Fruit fly (Drosophila melanogaster) whole organism, embryonic: ENCODE measurements around the gene alphaTub84B.

Experiments used
- Bteb2 ChIP-seq: fragments of 200-800 bp; sonication (Bioruptor generic); optimal IDR thresholded peaks from 2 replicates; lab custom pipeline; 2016; ENCODE audit warnings: missing biosample characterization, missing genetic modification characterization
- CG10979 ChIP-seq: fragments of 200-800 bp; sonication (Bioruptor generic); optimal IDR thresholded peaks from 2 replicates; lab custom pipeline; 2018; ENCODE audit warnings: missing biosample characterization, mild to moderate bottlenecking, missing genetic modification characterization, moderate library complexity
- CG15011 ChIP-seq: fragments of 200-800 bp; sonication (Bioruptor generic); optimal IDR thresholded peaks from 3 replicates; lab custom pipeline; 2018; ENCODE audit warnings: missing biosample characterization, mild to moderate bottlenecking, missing genetic modification characterization
- CG16815 ChIP-seq: fragments of 200-800 bp; sonication (Bioruptor generic); optimal IDR thresholded peaks from 3 replicates; lab custom pipeline; 2017; ENCODE audit warnings: missing biosample characterization, mild to moderate bottlenecking, missing genetic modification characterization
- CG17328 ChIP-seq: fragments of 200-800 bp; sonication (Bioruptor generic); IDR thresholded peaks from 2 replicates; pipeline ENCODE4 v1.3.6; 2022; ENCODE audit warnings: missing biosample characterization, missing genetic modification characterization
- CG17829 ChIP-seq: fragments of 200-800 bp; optimal IDR thresholded peaks from 2 replicates; lab custom pipeline; 2019; ENCODE audit warnings: missing biosample characterization, mild to moderate bottlenecking, missing genetic modification characterization, moderate library complexity
- CG17912 ChIP-seq: fragments of 200-800 bp; sonication (Bioruptor generic); optimal IDR thresholded peaks from 2 replicates; lab custom pipeline; 2018; ENCODE audit warnings: missing biosample characterization, mild to moderate bottlenecking, missing genetic modification characterization
- CG1832 ChIP-seq: fragments of 200-800 bp; sonication (Bioruptor generic); optimal IDR thresholded peaks from 2 replicates; lab custom pipeline; 2017; ENCODE audit warnings: missing biosample characterization, mild to moderate bottlenecking, missing genetic modification characterization, inconsistent platforms
- CG2199 ChIP-seq: fragments of 200-800 bp; sonication (Bioruptor generic); IDR thresholded peaks from 3 replicates; pipeline ENCODE4 v1.3.6; 2022; ENCODE audit warnings: missing biosample characterization, missing genetic modification characterization
- CG31365 ChIP-seq: fragments of 200-800 bp; sonication (Bioruptor generic); optimal IDR thresholded peaks from 2 replicates; lab custom pipeline; 2018; ENCODE audit warnings: missing biosample characterization, mild to moderate bottlenecking, missing genetic modification characterization
- CG32532 ChIP-seq: fragments of 200-800 bp; sonication (Bioruptor generic); IDR thresholded peaks from 2 replicates; pipeline ENCODE4 v1.3.6; 2022; ENCODE audit warnings: missing biosample characterization, missing genetic modification characterization
- CG3281 ChIP-seq: fragments of 200-800 bp; sonication (Bioruptor generic); optimal IDR thresholded peaks from 3 replicates; lab custom pipeline; 2017; ENCODE audit warnings: missing biosample characterization, mild to moderate bottlenecking, missing genetic modification characterization
- CG4707 ChIP-seq: fragments of 200-800 bp; sonication (Bioruptor generic); optimal IDR thresholded peaks from 2 replicates; lab custom pipeline; 2018; ENCODE audit warnings: missing biosample characterization, mild to moderate bottlenecking, missing genetic modification characterization, moderate library complexity
- CG7928 ChIP-seq: fragments of 200-800 bp; sonication (Bioruptor generic); optimal IDR thresholded peaks from 2 replicates; lab custom pipeline; 2017; ENCODE audit warnings: missing biosample characterization, mild to moderate bottlenecking, missing genetic modification characterization
- CG8388 ChIP-seq: fragments of 200-800 bp; sonication (Bioruptor generic); optimal IDR thresholded peaks from 2 replicates; lab custom pipeline; 2019; ENCODE audit warnings: missing biosample characterization, mild to moderate bottlenecking, missing genetic modification characterization, moderate library complexity
- CG9876 ChIP-seq: fragments of 200-800 bp; sonication (Bioruptor generic); optimal IDR thresholded peaks from 2 replicates; lab custom pipeline; 2016; ENCODE audit warnings: missing biosample characterization, missing genetic modification characterization
- Camta ChIP-seq: fragments of 200-800 bp; sonication (Bioruptor generic); optimal IDR thresholded peaks from 2 replicates; lab custom pipeline; 2016; ENCODE audit warnings: missing biosample characterization, missing genetic modification characterization
- Doc2 ChIP-seq: fragments of 200-800 bp; sonication (Bioruptor generic); IDR thresholded peaks from 2 replicates; pipeline ENCODE4 v1.3.6; 2022; ENCODE audit warnings: missing biosample characterization, missing genetic modification characterization
- ERR ChIP-seq: fragments of 200-800 bp; sonication (Bioruptor generic); optimal IDR thresholded peaks from 2 replicates; lab custom pipeline; 2016; ENCODE audit warnings: missing biosample characterization, missing genetic modification characterization
- Eip74EF ChIP-seq, 2 experiments: fragments of 200-800 bp in 1 of 2; fragments of >200 bp in 1 of 2; sonication (Bioruptor generic) in 1 of 2; optimal IDR thresholded peaks; 2 replicates each; lab custom pipeline; 2017 to 2019; ENCODE audit warnings: missing biosample characterization in 2 of 2, missing genetic modification characterization in 2 of 2, mild to moderate bottlenecking in 1 of 2, moderate library complexity in 1 of 2
- GATAe ChIP-seq: fragments of 200-800 bp; sonication (Bioruptor generic); conservative IDR thresholded peaks from 2 replicates; pipeline ENCODE4 v1.3.6; 2022; ENCODE audit warnings: missing biosample characterization, missing genetic modification characterization
- HmgZ ChIP-seq: fragments of 200-800 bp; sonication (Bioruptor generic); optimal IDR thresholded peaks from 2 replicates; lab custom pipeline; 2018; ENCODE audit warnings: missing biosample characterization, mild to moderate bottlenecking, missing genetic modification characterization
- Hr3 ChIP-seq: fragments of 200-800 bp; sonication (Bioruptor generic); optimal IDR thresholded peaks from 3 replicates; lab custom pipeline; 2016; ENCODE audit warnings: missing biosample characterization, missing genetic modification characterization
- Med ChIP-seq: fragments of 200-800 bp; sonication (Bioruptor generic); peaks from one replicate; lab custom pipeline; 2016; ENCODE audit warnings: missing biosample characterization, missing genetic modification characterization, mild to moderate bottlenecking, inconsistent platforms, moderate library complexity
- NC2α ChIP-seq: fragments of 200-800 bp; sonication (Bioruptor generic); optimal IDR thresholded peaks from 2 replicates; lab custom pipeline; 2016; ENCODE audit warnings: missing biosample characterization, missing genetic modification characterization
- Neu2 ChIP-seq: fragments of 200-800 bp; sonication (Bioruptor generic); optimal IDR thresholded peaks from 3 replicates; lab custom pipeline; 2016; ENCODE audit warnings: missing biosample characterization, missing genetic modification characterization, borderline replicate concordance
- PHDP ChIP-seq: fragments of 200-800 bp; sonication (Bioruptor generic); optimal IDR thresholded peaks from 3 replicates; lab custom pipeline; 2018; ENCODE audit warnings: missing biosample characterization, mild to moderate bottlenecking, missing genetic modification characterization, moderate library complexity
- Sox100B ChIP-seq: fragments of 200-800 bp; sonication (Bioruptor generic); optimal IDR thresholded peaks from 3 replicates; lab custom pipeline; 2018; ENCODE audit warnings: missing biosample characterization, mild to moderate bottlenecking, missing genetic modification characterization
- Sox102F ChIP-seq: fragments of 200-800 bp; sonication (Bioruptor generic); optimal IDR thresholded peaks from 2 replicates; lab custom pipeline; 2018; ENCODE audit warnings: missing biosample characterization, mild to moderate bottlenecking, missing genetic modification characterization, moderate library complexity
- TFAM ChIP-seq: fragments of 200-800 bp; sonication (Bioruptor generic); optimal IDR thresholded peaks from 2 replicates; lab custom pipeline; 2017; ENCODE audit warnings: missing biosample characterization, missing genetic modification characterization, inconsistent platforms
- cad ChIP-seq: fragments of >200 bp; optimal IDR thresholded peaks from 2 replicates; lab custom pipeline; 2017; ENCODE audit warnings: missing biosample characterization, missing genetic modification characterization
- crp ChIP-seq, 2 experiments: fragments of 200-800 bp; sonication (Bioruptor generic); optimal IDR thresholded peaks; 2 replicates in 1 of 2; 3 replicates in 1 of 2; lab custom pipeline; 2017; ENCODE audit warnings: missing biosample characterization in 2 of 2, missing genetic modification characterization in 2 of 2, mild to moderate bottlenecking in 1 of 2, moderate library complexity in 1 of 2
- dimm ChIP-seq: fragments of 200-800 bp; sonication (Bioruptor generic); IDR thresholded peaks from 2 replicates; pipeline ENCODE4 v1.3.6; 2022; ENCODE audit warnings: missing biosample characterization, missing genetic modification characterization
- fru ChIP-seq: fragments of >200 bp; optimal IDR thresholded peaks from 2 replicates; lab custom pipeline; 2017
- gt ChIP-seq: fragments of 200-800 bp; sonication (Bioruptor generic); IDR thresholded peaks from 2 replicates; pipeline ENCODE4 v1.3.6; 2022; ENCODE audit warnings: missing biosample characterization, missing genetic modification characterization
- ham ChIP-seq: fragments of 200-800 bp; sonication (Bioruptor generic); IDR thresholded peaks from 2 replicates; pipeline ENCODE4 v1.3.6; 2022; ENCODE audit warnings: missing biosample characterization, missing genetic modification characterization
- kni ChIP-seq: fragments of 200-800 bp; sonication (Bioruptor generic); optimal IDR thresholded peaks from 3 replicates; lab custom pipeline; 2017; ENCODE audit warnings: mild to moderate bottlenecking, missing biosample characterization, missing genetic modification reagents, missing genetic modification characterization
- lmd ChIP-seq: fragments of 200-800 bp; sonication (Bioruptor generic); IDR thresholded peaks from 2 replicates; pipeline ENCODE4 v1.3.6; 2022; ENCODE audit warnings: missing biosample characterization, missing genetic modification characterization
- nom ChIP-seq: fragments of 200-800 bp; sonication (Bioruptor generic); optimal IDR thresholded peaks from 2 replicates; lab custom pipeline; 2017; ENCODE audit warnings: missing biosample characterization, missing genetic modification characterization, mild to moderate bottlenecking, moderate library complexity, missing genetic modification reagents
- odd ChIP-seq: fragments of 200-800 bp; sonication (Bioruptor generic); optimal IDR thresholded peaks from 2 replicates; lab custom pipeline; 2017; ENCODE audit warnings: missing biosample characterization, mild to moderate bottlenecking, missing genetic modification characterization
- phol ChIP-seq: fragments of 200-800 bp; sonication (Bioruptor generic); optimal IDR thresholded peaks from 3 replicates; lab custom pipeline; 2018; ENCODE audit warnings: missing biosample characterization, mild to moderate bottlenecking, missing genetic modification characterization, moderate library complexity
- sisA ChIP-seq: fragments of 200-800 bp; sonication (Bioruptor generic); IDR thresholded peaks from 2 replicates; pipeline ENCODE4 v1.3.6; 2022; ENCODE audit warnings: missing biosample characterization, missing genetic modification characterization
- sob ChIP-seq: fragments of 200-800 bp; sonication (Bioruptor generic); IDR thresholded peaks from 2 replicates; pipeline ENCODE4 v1.3.6; 2022; ENCODE audit warnings: missing biosample characterization, missing genetic modification characterization
- stwl ChIP-seq: fragments of 200-800 bp; sonication (Bioruptor generic); optimal IDR thresholded peaks from 3 replicates; lab custom pipeline; 2018; ENCODE audit warnings: missing biosample characterization, mild to moderate bottlenecking, missing genetic modification characterization, moderate library complexity
- sug ChIP-seq: fragments of 200-800 bp; optimal IDR thresholded peaks from 2 replicates; lab custom pipeline; 2019; ENCODE audit warnings: missing biosample characterization, mild to moderate bottlenecking, missing genetic modification characterization, moderate library complexity
- ttk ChIP-seq: fragments of 200-800 bp; sonication (Bioruptor generic); IDR thresholded peaks from 2 replicates; pipeline ENCODE4 v2.1.2; 2022; ENCODE audit warnings: missing biosample characterization, missing genetic modification characterization
- tup ChIP-seq: fragments of 200-800 bp; sonication (Bioruptor generic); optimal IDR thresholded peaks from 2 replicates; lab custom pipeline; 2016; ENCODE audit warnings: missing biosample characterization, mild to moderate bottlenecking, missing genetic modification characterization, moderate library complexity
- unpg ChIP-seq: fragments of 200-800 bp; sonication (Bioruptor generic); optimal IDR thresholded peaks from 3 replicates; lab custom pipeline; 2018; ENCODE audit warnings: missing biosample characterization, mild to moderate bottlenecking, missing genetic modification characterization, moderate library complexity
- vnd ChIP-seq: fragments of 200-800 bp; sonication (Bioruptor generic); IDR thresholded peaks from 3 replicates; pipeline ENCODE4 v1.3.6; 2022; ENCODE audit warnings: missing biosample characterization, missing genetic modification characterization; ENCODE audit not compliant: partially characterized antibody
- zen ChIP-seq: fragments of 200-800 bp; sonication (Bioruptor generic); optimal IDR thresholded peaks from 3 replicates; lab custom pipeline; 2018; ENCODE audit warnings: missing biosample characterization, mild to moderate bottlenecking, missing genetic modification characterization, moderate library complexity

The alphaTub84B gene

DNA sequence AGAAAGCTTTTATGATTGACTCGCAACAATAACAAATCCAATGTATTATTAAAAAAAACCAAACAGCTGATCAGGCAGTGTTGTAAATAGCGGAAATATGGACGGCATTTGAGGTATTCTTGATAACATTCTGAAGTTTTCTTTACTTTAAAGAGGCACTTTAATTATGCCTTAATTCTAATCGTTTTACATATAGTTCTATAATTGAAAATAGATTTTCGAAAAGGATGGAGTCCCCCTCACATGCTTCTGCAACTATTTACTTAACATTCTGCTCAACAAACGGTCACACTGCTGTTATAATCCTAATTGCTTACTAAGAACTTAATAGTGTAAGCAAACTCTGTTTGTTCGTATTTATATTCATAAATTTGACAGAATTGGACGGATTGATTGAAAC, 41.6 kb downstream of the alphaTub84B start, which contains the start of gene CG10068 (continued):
- peak; percentile 85 for TF ChIP-seq lmd
- TF ChIP-seq unpg (GFP tag; lab: Kevin White, UChicago) = peak; percentile 93
- TF ChIP-seq cad = no peak
- TF ChIP-seq Hr3 (GFP tag; lab: Kevin White, UChicago) = peak; percentile 77
- peak; percentile 77 for TF ChIP-seq CG16815 (GFP tag; lab: Kevin White, UChicago)
- no peak for TF ChIP-seq ham (GFP tag; lab: Robert Waterston, UW)
- TF ChIP-seq Sox100B (GFP tag; lab: Kevin White, UChicago) = peak; percentile 79
- TF ChIP-seq Camta (GFP tag; lab: Kevin White, UChicago) = peak; percentile 83
- TF ChIP-seq kni (GFP tag; lab: Kevin White, UChicago) = peak; percentile 61
- TF ChIP-seq gt (GFP tag; lab: Robert Waterston, UW) = peak; percentile 86
- TF ChIP-seq sug = peak; percentile 72
- TF ChIP-seq Neu2 (GFP tag; lab: Kevin White, UChicago) = peak; percentile 68
- TF ChIP-seq CG9876 (GFP tag; lab: Kevin White, UChicago) = peak; percentile 72
- TF ChIP-seq CG7928 (GFP tag; lab: Kevin White, UChicago) = peak; percentile 38
- TF ChIP-seq Eip74EF (GFP tag; optimal IDR thresholded peaks at IDR 0.05; lab: Kevin White, UChicago) = peak in 1 of 2 experiments; percentile 74
- TF ChIP-seq ERR (GFP tag; lab: Kevin White, UChicago) = peak; percentile 76
- TF ChIP-seq CG10979 (tag; lab: Kevin White, UChicago) = peak; percentile 89
- peak; percentile 94 to 96 for TF ChIP-seq crp (GFP tag; optimal IDR thresholded peaks at IDR 0.05; lab: Kevin White, UChicago)
- TF ChIP-seq CG8388 (GFP tag; lab: Kevin White, UChicago) = peak; percentile 87
- TF ChIP-seq nom (GFP tag; lab: Kevin White, UChicago) = peak; percentile 63
- peak; percentile 81 for TF ChIP-seq Bteb2
- TF ChIP-seq tup (GFP tag; lab: Kevin White, UChicago) = peak; percentile 78
- TF ChIP-seq CG15011 (GFP tag; lab: Kevin White, UChicago) = peak; percentile 79
- TF ChIP-seq fru (lab: Kevin White, UChicago) = no peak
- TF ChIP-seq dimm (GFP tag; lab: Robert Waterston, UW) = no peak; the same call in 1 of the 2 replicates
- peak; percentile 92 for TF ChIP-seq HmgZ
- TF ChIP-seq PHDP (tag; lab: Kevin White, UChicago) = peak; percentile 82
- peak; percentile 98 for TF ChIP-seq stwl
- peak; percentile 78 for TF ChIP-seq sisA (GFP tag; lab: Robert Waterston, UW)
- TF ChIP-seq GATAe (GFP tag; lab: Robert Waterston, UW) = no peak; the same call in 1 of the 2 replicates
- TF ChIP-seq CG3281 (GFP tag; lab: Kevin White, UChicago) = peak; percentile 82
- TF ChIP-seq Med (GFP tag; lab: Kevin White, UChicago) = peak; percentile 99
- peak; percentile 64 for TF ChIP-seq CG31365
- TF ChIP-seq zen (tag; lab: Kevin White, UChicago) = peak; percentile 98
- peak; percentile 94 for TF ChIP-seq CG17829 (tag; lab: Kevin White, UChicago)
- TF ChIP-seq sob (GFP tag; lab: Robert Waterston, UW) = peak; percentile 88
- TF ChIP-seq CG2199 (GFP tag; lab: Robert Waterston, UW) = peak; percentile 97
- TF ChIP-seq Sox102F (GFP tag; lab: Kevin White, UChicago) = peak; percentile 90
- no peak for TF ChIP-seq Doc2 (GFP tag; lab: Robert Waterston, UW)
- TF ChIP-seq CG1832 (GFP tag; lab: Kevin White, UChicago) = no peak
- TF ChIP-seq vnd (GFP tag; lab: Robert Waterston, UW) = no peak
- peak; percentile 42 for TF ChIP-seq odd (GFP tag; lab: Kevin White, UChicago)
- peak; percentile 92 for TF ChIP-seq ttk (GFP tag; lab: Robert Waterston, UW)
- TF ChIP-seq CG4707 (GFP tag; lab: Kevin White, UChicago) = peak; percentile 28
- peak; percentile 91 for TF ChIP-seq phol (tag; lab: Kevin White, UChicago)
- TF ChIP-seq TFAM (GFP tag; lab: Kevin White, UChicago) = peak; percentile 61
- TF ChIP-seq NC2α (GFP tag; lab: Kevin White, UChicago) = peak; percentile 81
- peak; percentile 96 for TF ChIP-seq CG17328 (GFP tag; lab: Robert Waterston, UW)
- peak; percentile 22 for TF ChIP-seq CG17912 (GFP tag; lab: Kevin White, UChicago)
- TF ChIP-seq CG32532 (GFP tag; lab: Robert Waterston, UW) = peak; percentile 91
